Fruit fly (Drosophila melanogaster) whole organism, prepupa: Measurements from ENCODE around the gene Cpr65Az.

Source experiments
- Blimp-1 ChIP-seq: fragments of 200-800 bp; sonication (Bioruptor generic); optimal IDR thresholded peaks from 3 replicates; lab custom pipeline; 2017; ENCODE audit warnings: missing biosample characterization, missing genetic modification characterization, mild to moderate bottlenecking, moderate library complexity, missing genetic modification reagents
- CG10631 ChIP-seq: fragments of 200-800 bp; sonication (Bioruptor generic); optimal IDR thresholded peaks from 2 replicates; lab custom pipeline; 2016; ENCODE audit warnings: missing biosample characterization, missing genetic modification characterization
- CG11294 ChIP-seq: fragments of 200-800 bp; sonication (Bioruptor generic); IDR thresholded peaks from 2 replicates; pipeline ENCODE4 v1.3.6; 2022; ENCODE audit warnings: missing biosample characterization, missing genetic modification characterization
- CG11762 ChIP-seq: fragments of 200-800 bp; sonication (Bioruptor generic); optimal IDR thresholded peaks from 3 replicates; lab custom pipeline; 2016; ENCODE audit warnings: missing biosample characterization, missing genetic modification characterization; ENCODE audit not compliant: insufficient read depth
- CG11902 ChIP-seq: fragments of 200-800 bp; sonication (Bioruptor generic); optimal IDR thresholded peaks from 3 replicates; lab custom pipeline; 2016; ENCODE audit warnings: missing biosample characterization, missing genetic modification characterization
- CG16779 ChIP-seq: fragments of 200-800 bp; sonication (Bioruptor generic); optimal IDR thresholded peaks from 3 replicates; lab custom pipeline; 2017; ENCODE audit warnings: missing biosample characterization, mild to moderate bottlenecking, missing genetic modification characterization
- CG31627 ChIP-seq: fragments of 200-800 bp; sonication (Bioruptor generic); optimal IDR thresholded peaks from 3 replicates; lab custom pipeline; 2016; ENCODE audit warnings: missing biosample characterization, missing genetic modification characterization
- CG32006 ChIP-seq: fragments of 200-800 bp; sonication (Bioruptor generic); optimal IDR thresholded peaks from 3 replicates; lab custom pipeline; 2017; ENCODE audit warnings: missing biosample characterization, mild to moderate bottlenecking, missing genetic modification characterization
- CG4318 ChIP-seq: fragments of 200-800 bp; sonication (Bioruptor generic); optimal IDR thresholded peaks from 3 replicates; lab custom pipeline; 2017; ENCODE audit warnings: missing biosample characterization, mild to moderate bottlenecking, missing genetic modification characterization
- CG6163 ChIP-seq: fragments of 200-800 bp; sonication (Bioruptor generic); IDR thresholded peaks from 3 replicates; pipeline ENCODE4 v1.3.6; 2022; ENCODE audit warnings: missing biosample characterization, missing genetic modification characterization
- CG6792 ChIP-seq: fragments of 200-800 bp; sonication (Bioruptor generic); optimal IDR thresholded peaks from 3 replicates; lab custom pipeline; 2016; ENCODE audit warnings: missing biosample characterization, missing genetic modification characterization
- CG6808 ChIP-seq: fragments of 200-800 bp; sonication (Bioruptor generic); optimal IDR thresholded peaks from 3 replicates; lab custom pipeline; 2017; ENCODE audit warnings: missing biosample characterization, missing genetic modification characterization, mild to moderate bottlenecking, moderate library complexity, missing genetic modification reagents
- CG7368 ChIP-seq: fragments of 200-800 bp; sonication (Bioruptor generic); optimal IDR thresholded peaks from 3 replicates; lab custom pipeline; 2016; ENCODE audit warnings: missing biosample characterization, missing genetic modification characterization
- CG8319 ChIP-seq: fragments of 200-800 bp; sonication (Bioruptor generic); optimal IDR thresholded peaks from 3 replicates; lab custom pipeline; 2016; ENCODE audit warnings: missing biosample characterization, missing genetic modification characterization
- CG8632 ChIP-seq: fragments of 200-800 bp; sonication (Bioruptor generic); optimal IDR thresholded peaks from 3 replicates; lab custom pipeline; 2016; ENCODE audit warnings: missing biosample characterization, missing genetic modification characterization
- CG9139 ChIP-seq: fragments of 200-800 bp; sonication (Bioruptor generic); optimal IDR thresholded peaks from 3 replicates; lab custom pipeline; 2017; ENCODE audit warnings: missing biosample characterization, mild to moderate bottlenecking, missing genetic modification characterization
- Eip75B ChIP-seq: fragments of 200-800 bp; sonication (Bioruptor generic); optimal IDR thresholded peaks from 3 replicates; lab custom pipeline; 2016; ENCODE audit warnings: missing biosample characterization, missing genetic modification characterization
- Eip93F ChIP-seq: fragments of 200-800 bp; sonication (Bioruptor generic); optimal IDR thresholded peaks from 2 replicates; lab custom pipeline; 2016; ENCODE audit warnings: missing biosample characterization, mild to moderate bottlenecking, missing genetic modification characterization
- Ets21C ChIP-seq: fragments of 200-800 bp; sonication (Bioruptor generic); optimal IDR thresholded peaks from 3 replicates; lab custom pipeline; 2016; ENCODE audit warnings: missing biosample characterization, missing genetic modification characterization
- Gug ChIP-seq: fragments of 200-800 bp; sonication (Bioruptor generic); IDR thresholded peaks from 2 replicates; pipeline ENCODE4 v1.3.6; 2022; ENCODE audit warnings: missing biosample characterization, missing genetic modification characterization
- Hr39 ChIP-seq: fragments of 200-800 bp; sonication (Bioruptor generic); optimal IDR thresholded peaks from 2 replicates; lab custom pipeline; 2016; ENCODE audit warnings: missing biosample characterization, missing genetic modification characterization
- Lpt ChIP-seq: fragments of 200-800 bp; sonication (Bioruptor generic); optimal IDR thresholded peaks from 3 replicates; lab custom pipeline; 2016; ENCODE audit warnings: missing biosample characterization, missing genetic modification characterization
- Smox ChIP-seq: fragments of 200-800 bp; sonication (Bioruptor generic); optimal IDR thresholded peaks from 3 replicates; lab custom pipeline; 2016; ENCODE audit warnings: missing biosample characterization, missing genetic modification characterization
- Sox102F ChIP-seq: fragments of 200-800 bp; sonication (Bioruptor generic); optimal IDR thresholded peaks from 2 replicates; lab custom pipeline; 2016; ENCODE audit warnings: missing biosample characterization, mild to moderate bottlenecking, missing genetic modification characterization
- Sox15 ChIP-seq: fragments of 200-800 bp; sonication (Bioruptor generic); optimal IDR thresholded peaks from 3 replicates; lab custom pipeline; 2016; ENCODE audit warnings: missing biosample characterization, missing genetic modification characterization
- acj6 ChIP-seq: fragments of 200-800 bp; sonication (Bioruptor generic); optimal IDR thresholded peaks from 3 replicates; lab custom pipeline; 2016; ENCODE audit warnings: missing biosample characterization, missing genetic modification characterization
- dsx ChIP-seq: fragments of 200-800 bp; optimal IDR thresholded peaks from 3 replicates; lab custom pipeline; 2019; ENCODE audit warnings: missing biosample characterization, mild to moderate bottlenecking, missing genetic modification characterization, moderate library complexity; ENCODE audit not compliant: poor library complexity, severe bottlenecking
- eg ChIP-seq: fragments of 200-800 bp; sonication (Bioruptor generic); IDR thresholded peaks from 3 replicates; pipeline ENCODE4 v1.3.6; 2022; ENCODE audit warnings: missing biosample characterization, missing genetic modification characterization
- fd59A ChIP-seq: fragments of 200-800 bp; sonication (Bioruptor generic); optimal IDR thresholded peaks from 2 replicates; lab custom pipeline; 2017; ENCODE audit warnings: missing biosample characterization, mild to moderate bottlenecking, missing genetic modification characterization, missing genetic modification reagents
- fd85E ChIP-seq: fragments of 200-800 bp; sonication (Bioruptor generic); optimal IDR thresholded peaks from 3 replicates; lab custom pipeline; 2016; ENCODE audit warnings: missing biosample characterization, missing genetic modification characterization
- lz ChIP-seq: fragments of 200-800 bp; sonication (Bioruptor generic); optimal IDR thresholded peaks from 3 replicates; lab custom pipeline; 2016; ENCODE audit warnings: missing biosample characterization, missing genetic modification characterization
- net ChIP-seq: fragments of 200-800 bp; sonication (Bioruptor generic); optimal IDR thresholded peaks from 3 replicates; lab custom pipeline; 2016; ENCODE audit warnings: missing biosample characterization, missing genetic modification characterization
- ss ChIP-seq, 2 experiments: fragments of 200-800 bp; sonication (Bioruptor generic); optimal IDR thresholded peaks; 2 replicates in 1 of 2; 3 replicates in 1 of 2; lab custom pipeline; 2017 to 2018; ENCODE audit warnings: mild to moderate bottlenecking in 2 of 2, missing biosample characterization in 2 of 2, missing genetic modification characterization in 2 of 2, moderate library complexity in 1 of 2
- svp ChIP-seq: fragments of 200-800 bp; sonication (Bioruptor generic); peaks from one replicate; lab custom pipeline; 2016; ENCODE audit warnings: missing biosample characterization, missing genetic modification characterization
- vri ChIP-seq: fragments of 200-800 bp; sonication (Bioruptor generic); optimal IDR thresholded peaks from 3 replicates; lab custom pipeline; 2016; ENCODE audit warnings: missing biosample characterization, mild to moderate bottlenecking, missing genetic modification characterization

The Cpr65Az gene

dm6 chr3L:6160514-6160913 lies at the start of gene Cpr65Az:
Cpr65Az (plus strand) TSS chr3L:6160814.
- TF ChIP-seq fd59A (no peak), Sox15 (GFP tag; lab: Kevin White, UChicago) (no peak), CG11294 (GFP tag; lab: Robert Waterston, UW) (no peak), vri (GFP tag; lab: Kevin White, UChicago) (no peak), Blimp-1 (no peak), acj6 (no peak), Ets21C (GFP tag; lab: Kevin White, UChicago) (no peak), CG7368 (GFP tag; lab: Kevin White, UChicago) (no peak), CG8632 (GFP tag; lab: Kevin White, UChicago) (no peak), Hr39 (GFP tag; lab: Kevin White, UChicago) (no peak), CG11762 (no peak), CG6808 (GFP tag; lab: Kevin White, UChicago) (no peak), CG11902 (GFP tag; lab: Kevin White, UChicago) (no peak), CG16779 (tag; lab: Kevin White, UChicago) (no peak)

- TF ChIP-seq CG8319 (GFP tag; lab: Kevin White, UChicago) (no peak), Ets21C (GFP tag; lab: Kevin White, UChicago) (no peak), eg (no peak), fd85E (no peak), CG32006 (GFP tag; lab: Kevin White, UChicago) (no peak), Gug (GFP tag; lab: Robert Waterston, UW) (no peak), CG8632 (GFP tag; lab: Kevin White, UChicago) (no peak), CG9139 (no peak), Eip75B (GFP tag; lab: Kevin White, UChicago) (no peak), dsx (GFP tag; lab: Kevin White, UChicago) (no peak), ss (GFP tag; optimal IDR thresholded peaks at IDR 0.05; lab: Kevin White, UChicago) (no peak), net (no peak), svp (no peak), Smox (no peak)
Observed at dm6 chr3L:6111458-6111857, 49.2 kb upstream of the Cpr65Az start.

DNA sequence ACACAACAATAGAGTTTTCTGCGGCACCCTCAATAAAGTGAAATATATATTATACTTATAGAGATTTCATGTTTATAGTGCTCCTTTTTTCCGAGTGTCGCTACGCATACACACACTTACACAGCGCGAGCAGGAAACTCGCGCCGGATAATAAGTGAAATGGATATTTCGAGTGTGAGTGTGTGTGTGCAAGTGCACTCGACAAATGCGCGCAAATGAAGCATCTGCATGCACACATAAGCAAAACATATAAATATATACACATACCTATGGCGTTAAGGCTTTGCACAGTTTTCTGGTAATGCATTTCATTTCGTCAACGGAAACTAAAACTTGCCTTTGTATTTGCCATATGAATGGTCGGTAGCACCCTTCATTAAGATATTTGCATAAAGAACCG lies 45.1 kb upstream of the Cpr65Az start:
- TF ChIP-seq eg (no peak), CG10631 (GFP tag; lab: Kevin White, UChicago) (no peak), lz (GFP tag; lab: Kevin White, UChicago) (no peak), CG4318 (GFP tag; lab: Kevin White, UChicago) (no peak), CG6792 (GFP tag; lab: Kevin White, UChicago) (no peak), Sox102F (GFP tag; lab: Kevin White, UChicago) (no peak), Eip93F (GFP tag; lab: Kevin White, UChicago) (no peak), CG31627 (no peak), Lpt (no peak), CG6163 (no peak)

dm6 chr3L:6116881-6117280 lies 43.7 kb upstream of the Cpr65Az start:
- TF ChIP-seq Sox15 (GFP tag; lab: Kevin White, UChicago) = no peak
